Worm (Caenorhabditis elegans): ENCODE measurements around the gene nhr-138.
A peak's percentile ranks its signal among the peaks of the same experiment; 100 is the strongest.

The nhr-138 gene

ce11 chrIV:9727217-9727616 is 2.2 kb downstream of the nhr-138 start:
- TF ChIP-seq lim-7 (GFP tag; IDR thresholded peaks at IDR 0.05) (no peak), rbr-2 (tag; optimal IDR thresholded peaks at IDR 0.05) (no peak), unc-62 (GFP tag; optimal IDR thresholded peaks at IDR 0.05 in 1 of 2) (peak in 1 of 2 experiments; percentile 91), unc-62 (tag; optimal IDR thresholded peaks at IDR 0.05) (no peak), mxl-2 (GFP tag; conservative IDR thresholded peaks at IDR 0.05) (no peak), mes-2 (tag; optimal IDR thresholded peaks at IDR 0.05; ENCODE audit: poor library complexity, severe bottlenecking) (no peak), zip-11 (GFP tag; IDR thresholded peaks at IDR 0.05) (no peak)

ce11 chrIV:9728376-9728775 is 3.3 kb downstream of the nhr-138 start, which contains the start of gene nhr-100:
nhr-100 (plus strand) TSS chrIV:9728676.
- TF ChIP-seq ceh-20 (GFP tag; IDR thresholded peaks at IDR 0.05) (no peak), nhr-41 (GFP tag; IDR thresholded peaks at IDR 0.05) (no peak), F10B5.3 (tag; optimal IDR thresholded peaks at IDR 0.05) (no peak)

ce11 chrIV:9733904-9734303 is 8.9 kb downstream of the nhr-138 start:
- no peak for TF ChIP-seq egl-27 (tag; optimal IDR thresholded peaks at IDR 0.05)
- TF ChIP-seq lin-38 (GFP tag; IDR thresholded peaks at IDR 0.05) = peak; percentile 59

- TF ChIP-seq hlh-11 (tag; optimal IDR thresholded peaks at IDR 0.05) = peak; percentile 1
- TF ChIP-seq zag-1 (tag; optimal IDR thresholded peaks at IDR 0.05) = no peak
These were observed 9.8 kb downstream of the nhr-138 start for ce11 chrIV:9734861-9735260.

ce11 chrIV:9735750-9736149 is 10.7 kb downstream of the nhr-138 start:
- no peak for TF ChIP-seq ceh-82 (tag; optimal IDR thresholded peaks at IDR 0.05)
- peak; percentile 57; the same call in 1 of the 2 replicates for TF ChIP-seq dmd-6 (GFP tag; IDR thresholded peaks at IDR 0.05)
- TF ChIP-seq daf-12 (tag; optimal IDR thresholded peaks at IDR 0.05) = no peak
- peak; percentile 52 for TF ChIP-seq pqm-1 (tag; optimal IDR thresholded peaks at IDR 0.05)
- no peak for TF ChIP-seq egl-27 (tag; optimal IDR thresholded peaks at IDR 0.05)
- TF ChIP-seq nhr-28 (tag; optimal IDR thresholded peaks at IDR 0.05) = peak; percentile 72
- no peak for TF ChIP-seq T20F7.1 (GFP tag; optimal IDR thresholded peaks at IDR 0.05)
- peak in 1 of 2 experiments; percentile 72 for TF ChIP-seq lsy-2 (tag; optimal IDR thresholded peaks at IDR 0.05)
- TF ChIP-seq hlh-11 (tag; optimal IDR thresholded peaks at IDR 0.05) = peak; percentile 69
- no peak for TF ChIP-seq mdl-1 (tag; optimal IDR thresholded peaks at IDR 0.05)
- no peak for TF ChIP-seq Y105C5A.15 (GFP tag; IDR thresholded peaks at IDR 0.05)
- no peak for TF ChIP-seq Y5F2A.4 (GFP tag; optimal IDR thresholded peaks at IDR 0.05)
- TF ChIP-seq lin-15B (tag; optimal IDR thresholded peaks at IDR 0.05) = no peak
- peak; percentile 76 for TF ChIP-seq dve-1 (tag; optimal IDR thresholded peaks at IDR 0.05; ENCODE audit: insufficient read depth)
- TF ChIP-seq nhr-76 (tag; optimal IDR thresholded peaks at IDR 0.05) = no peak
- TF ChIP-seq zfp-2 (tag; optimal IDR thresholded peaks at IDR 0.05) = no peak
- TF ChIP-seq saeg-2 (GFP tag; IDR thresholded peaks at IDR 0.05) = no peak
- TF ChIP-seq ceh-32 (tag; optimal IDR thresholded peaks at IDR 0.05; ENCODE audit: poor library complexity) = no peak
- TF ChIP-seq vab-7 (GFP tag; IDR thresholded peaks at IDR 0.05) = no peak
- TF ChIP-seq spr-3 (GFP tag; optimal IDR thresholded peaks at IDR 0.05) = no peak
- TF ChIP-seq lin-29 (GFP tag; IDR thresholded peaks at IDR 0.05) = no peak
- TF ChIP-seq php-3 (GFP tag; IDR thresholded peaks at IDR 0.05) = 0 out of 2 replicates have a peak, but pooled peaks have one; percentile 62
- no peak for TF ChIP-seq lim-7 (GFP tag; IDR thresholded peaks at IDR 0.05)
- TF ChIP-seq F26F4.8 (GFP tag; conservative IDR thresholded peaks at IDR 0.05) = no peak
- no peak for TF ChIP-seq nhr-10 (tag; optimal IDR thresholded peaks at IDR 0.05)
- TF ChIP-seq Y75B8A.6 (GFP tag; IDR thresholded peaks at IDR 0.05) = no peak
- TF ChIP-seq hlh-30 (tag; optimal IDR thresholded peaks at IDR 0.05; ENCODE audit: insufficient read depth) = peak; percentile 64
- TF ChIP-seq nhr-48 (tag; optimal IDR thresholded peaks at IDR 0.05) = no peak
- TF ChIP-seq aly-2 (tag; optimal IDR thresholded peaks at IDR 0.05) = no peak
- TF ChIP-seq lin-13 (GFP tag; optimal IDR thresholded peaks at IDR 0.05) = no peak
- peak; percentile 17 for TF ChIP-seq mep-1 (tag; optimal IDR thresholded peaks at IDR 0.05)
- TF ChIP-seq arid-1 (GFP tag; conservative IDR thresholded peaks at IDR 0.05) = no peak
- no peak for TF ChIP-seq mdt-29 (GFP tag; IDR thresholded peaks at IDR 0.05)
- TF ChIP-seq R02D3.7 (tag; optimal IDR thresholded peaks at IDR 0.05) = no peak

All from whole organism, L4 larva.